Worm (Caenorhabditis elegans) whole organism, L1 larva: ENCODE measurements around the gene syd-1.

ENCODE experiments used
- ama-1 ChIP-seq: fragments of 150-350 bp; optimal IDR thresholded peaks from 2 replicates; lab custom pipeline; 2014
- hlh-17 ChIP-seq: fragments of 200-800 bp; sonication (Bioruptor generic); optimal IDR thresholded peaks from 2 replicates; lab custom pipeline; 2018; ENCODE audit warnings: missing genetic modification characterization, mild to moderate bottlenecking, missing compliant biosample characterization, moderate library complexity, borderline replicate concordance
- jun-1 ChIP-seq: fragments of 150-350 bp; optimal IDR thresholded peaks from 2 replicates; lab custom pipeline; 2014; ENCODE audit warnings: missing biosample characterization, missing genetic modification reagents, missing genetic modification characterization
- lin-15B ChIP-seq: fragments of 150-350 bp; sonication (generic microtip); optimal IDR thresholded peaks from 3 replicates; lab custom pipeline; 2014; ENCODE audit warnings: missing biosample characterization, missing genetic modification characterization
- lir-3 ChIP-seq: sonication (generic microtip); optimal IDR thresholded peaks from 2 replicates; lab custom pipeline; 2016; ENCODE audit warnings: mild to moderate bottlenecking, missing genetic modification characterization, moderate library complexity, missing compliant biosample characterization; ENCODE audit not compliant: poor library complexity
- lsy-2 ChIP-seq, 2 experiments: fragments of 150-350 bp; optimal IDR thresholded peaks; 2 replicates each; lab custom pipeline; 2014; ENCODE audit warnings: missing biosample characterization in 2 of 2, missing genetic modification characterization in 2 of 2
- mep-1 ChIP-seq: fragments of 150-350 bp; optimal IDR thresholded peaks from 2 replicates; lab custom pipeline; 2014; ENCODE audit warnings: missing biosample characterization, missing genetic modification characterization
- pqm-1 ChIP-seq: sonication (generic microtip); optimal IDR thresholded peaks from 3 replicates; lab custom pipeline; 2017; ENCODE audit warnings: missing biosample characterization, missing genetic modification characterization
- unc-62 ChIP-seq: fragments of 150-350 bp; optimal IDR thresholded peaks from 2 replicates; lab custom pipeline; 2014; ENCODE audit warnings: missing biosample characterization, missing genetic modification reagents, missing genetic modification characterization
- unc-86 ChIP-seq: sonication (generic microtip); optimal IDR thresholded peaks from 2 replicates; lab custom pipeline; 2016; ENCODE audit warnings: missing genetic modification characterization, missing compliant biosample characterization

ce11 chrII:7575614-7576013 is 19.1 kb downstream of the syd-1 start, which contains the start of gene F35D2.1:
- TF ChIP-seq lin-15B (tag; lab: Kevin White, UChicago) (no peak), pqm-1 (tag; lab: Kevin White, UChicago) (no peak), lir-3 (tag; lab: Kevin White, UChicago) (no peak), unc-62 (no peak), jun-1 (tag; lab: Kevin White, UChicago) (no peak), hlh-17 (GFP tag; lab: Kevin White, UChicago) (no peak), mep-1 (tag; lab: Kevin White, UChicago) (no peak), unc-86 (tag; lab: Kevin White, UChicago) (no peak), ama-1 (lab: Kevin White, UChicago) (no peak), lsy-2 (tag; optimal IDR thresholded peaks at IDR 0.05; lab: Kevin White, UChicago) (no peak)
